Fruit fly (Drosophila melanogaster) whole organism, prepupa: ENCODE data around the gene Surf1.

Source experiments
- CG11294 ChIP-seq: fragments of 200-800 bp; sonication (Bioruptor generic); IDR thresholded peaks from 2 replicates; pipeline ENCODE4 v1.3.6; 2022; ENCODE audit warnings: missing biosample characterization, missing genetic modification characterization
- CG15336 ChIP-seq: fragments of 200-800 bp; sonication (Bioruptor generic); IDR thresholded peaks from 2 replicates; pipeline ENCODE4 v1.3.6; 2022; ENCODE audit warnings: missing biosample characterization, missing genetic modification characterization
- CG1621 ChIP-seq: fragments of 200-800 bp; sonication (Bioruptor generic); optimal IDR thresholded peaks from 3 replicates; lab custom pipeline; 2018; ENCODE audit warnings: missing biosample characterization, mild to moderate bottlenecking, missing genetic modification characterization
- CG3032 ChIP-seq: fragments of 200-800 bp; optimal IDR thresholded peaks from 2 replicates; lab custom pipeline; 2019; ENCODE audit warnings: missing biosample characterization, mild to moderate bottlenecking, missing genetic modification characterization, moderate library complexity
- CG34406 ChIP-seq: fragments of 200-800 bp; sonication (Bioruptor generic); optimal IDR thresholded peaks from 3 replicates; lab custom pipeline; 2016; ENCODE audit warnings: missing biosample characterization, missing genetic modification characterization
- CG3919 ChIP-seq: fragments of 200-800 bp; sonication (Bioruptor generic); optimal IDR thresholded peaks from 3 replicates; lab custom pipeline; 2016; ENCODE audit warnings: missing biosample characterization, missing genetic modification characterization
- CG4318 ChIP-seq: fragments of 200-800 bp; sonication (Bioruptor generic); optimal IDR thresholded peaks from 3 replicates; lab custom pipeline; 2017; ENCODE audit warnings: missing biosample characterization, mild to moderate bottlenecking, missing genetic modification characterization
- CG6854 ChIP-seq: fragments of 200-800 bp; sonication (Bioruptor generic); optimal IDR thresholded peaks from 2 replicates; lab custom pipeline; 2017; ENCODE audit warnings: missing biosample characterization, mild to moderate bottlenecking, missing genetic modification characterization
- CG7368 ChIP-seq: fragments of 200-800 bp; sonication (Bioruptor generic); optimal IDR thresholded peaks from 3 replicates; lab custom pipeline; 2016; ENCODE audit warnings: missing biosample characterization, missing genetic modification characterization
- CG8119 ChIP-seq: fragments of 200-800 bp; sonication (Bioruptor generic); IDR thresholded peaks from 3 replicates; pipeline ENCODE4 v1.3.6; 2022; ENCODE audit warnings: missing biosample characterization, missing genetic modification characterization
- CG9139 ChIP-seq: fragments of 200-800 bp; sonication (Bioruptor generic); optimal IDR thresholded peaks from 3 replicates; lab custom pipeline; 2017; ENCODE audit warnings: missing biosample characterization, mild to moderate bottlenecking, missing genetic modification characterization
- Eip75B ChIP-seq: fragments of 200-800 bp; sonication (Bioruptor generic); optimal IDR thresholded peaks from 3 replicates; lab custom pipeline; 2016; ENCODE audit warnings: missing biosample characterization, missing genetic modification characterization
- Eip78C ChIP-seq: fragments of 200-800 bp; sonication (Bioruptor generic); peaks from one replicate; lab custom pipeline; 2016; ENCODE audit warnings: missing biosample characterization, missing genetic modification characterization
- Eip93F ChIP-seq: fragments of 200-800 bp; sonication (Bioruptor generic); optimal IDR thresholded peaks from 2 replicates; lab custom pipeline; 2016; ENCODE audit warnings: missing biosample characterization, mild to moderate bottlenecking, missing genetic modification characterization
- Ets21C ChIP-seq: fragments of 200-800 bp; sonication (Bioruptor generic); optimal IDR thresholded peaks from 3 replicates; lab custom pipeline; 2016; ENCODE audit warnings: missing biosample characterization, missing genetic modification characterization
- Hr39 ChIP-seq: fragments of 200-800 bp; sonication (Bioruptor generic); optimal IDR thresholded peaks from 2 replicates; lab custom pipeline; 2016; ENCODE audit warnings: missing biosample characterization, missing genetic modification characterization
- Lpt ChIP-seq: fragments of 200-800 bp; sonication (Bioruptor generic); optimal IDR thresholded peaks from 3 replicates; lab custom pipeline; 2016; ENCODE audit warnings: missing biosample characterization, missing genetic modification characterization
- Met ChIP-seq: fragments of 200-800 bp; sonication (Bioruptor generic); optimal IDR thresholded peaks from 3 replicates; lab custom pipeline; 2016; ENCODE audit warnings: missing biosample characterization, missing genetic modification characterization
- Sox102F ChIP-seq: fragments of 200-800 bp; sonication (Bioruptor generic); optimal IDR thresholded peaks from 2 replicates; lab custom pipeline; 2016; ENCODE audit warnings: missing biosample characterization, mild to moderate bottlenecking, missing genetic modification characterization
- Sox14 ChIP-seq: fragments of 200-800 bp; sonication (Bioruptor generic); optimal IDR thresholded peaks from 3 replicates; lab custom pipeline; 2016; ENCODE audit warnings: missing biosample characterization, missing genetic modification characterization
- acj6 ChIP-seq: fragments of 200-800 bp; sonication (Bioruptor generic); optimal IDR thresholded peaks from 3 replicates; lab custom pipeline; 2016; ENCODE audit warnings: missing biosample characterization, missing genetic modification characterization
- dsx ChIP-seq: fragments of 200-800 bp; optimal IDR thresholded peaks from 3 replicates; lab custom pipeline; 2019; ENCODE audit warnings: missing biosample characterization, mild to moderate bottlenecking, missing genetic modification characterization, moderate library complexity; ENCODE audit not compliant: poor library complexity, severe bottlenecking
- eg ChIP-seq: fragments of 200-800 bp; sonication (Bioruptor generic); IDR thresholded peaks from 3 replicates; pipeline ENCODE4 v1.3.6; 2022; ENCODE audit warnings: missing biosample characterization, missing genetic modification characterization
- esn ChIP-seq: fragments of 200-800 bp; sonication (Bioruptor generic); optimal IDR thresholded peaks from 2 replicates; lab custom pipeline; 2016; ENCODE audit warnings: missing biosample characterization, mild to moderate bottlenecking, missing genetic modification characterization, moderate library complexity
- fd85E ChIP-seq: fragments of 200-800 bp; sonication (Bioruptor generic); optimal IDR thresholded peaks from 3 replicates; lab custom pipeline; 2016; ENCODE audit warnings: missing biosample characterization, missing genetic modification characterization
- fkh ChIP-seq: fragments of 200-800 bp; sonication (Bioruptor generic); optimal IDR thresholded peaks from 3 replicates; lab custom pipeline; 2017; ENCODE audit warnings: missing biosample characterization, mild to moderate bottlenecking, missing genetic modification characterization, moderate library complexity
- pdm3 ChIP-seq: fragments of 200-800 bp; sonication (Bioruptor generic); optimal IDR thresholded peaks from 3 replicates; lab custom pipeline; 2016; ENCODE audit warnings: missing biosample characterization, missing genetic modification characterization
- ss ChIP-seq, 2 experiments: fragments of 200-800 bp; sonication (Bioruptor generic); optimal IDR thresholded peaks; 2 replicates in 1 of 2; 3 replicates in 1 of 2; lab custom pipeline; 2017 to 2018; ENCODE audit warnings: mild to moderate bottlenecking in 2 of 2, missing biosample characterization in 2 of 2, missing genetic modification characterization in 2 of 2, moderate library complexity in 1 of 2
- svp ChIP-seq: fragments of 200-800 bp; sonication (Bioruptor generic); peaks from one replicate; lab custom pipeline; 2016; ENCODE audit warnings: missing biosample characterization, missing genetic modification characterization
- vri ChIP-seq: fragments of 200-800 bp; sonication (Bioruptor generic); optimal IDR thresholded peaks from 3 replicates; lab custom pipeline; 2016; ENCODE audit warnings: missing biosample characterization, mild to moderate bottlenecking, missing genetic modification characterization

The Surf1 gene

dm6 chr3L:6978757-6979386, 20.7 kb downstream of the Surf1 start:
- 0 out of 3 replicates have a peak, but pooled peaks have one; percentile 24 for TF ChIP-seq eg (GFP tag; lab: Robert Waterston, UW)
- no peak for TF ChIP-seq Ets21C (GFP tag; lab: Kevin White, UChicago)
- peak; percentile 29 for TF ChIP-seq vri (GFP tag; lab: Kevin White, UChicago)
- TF ChIP-seq Eip78C, result no peak

dm6 chr3L:6979387-6980249, 21.5 kb downstream of the Surf1 start, which contains the start of gene Galphai:
Galphai (minus strand) TSS chr3L:6980044.
- TF ChIP-seq vri (GFP tag; lab: Kevin White, UChicago), result peak; percentile 46
- peak; percentile 12 for TF ChIP-seq CG1621 (tag; lab: Kevin White, UChicago)
- no peak for TF ChIP-seq fd85E (GFP tag; lab: Kevin White, UChicago)
- no peak for TF ChIP-seq CG9139
- no peak for TF ChIP-seq CG4318 (GFP tag; lab: Kevin White, UChicago)
- peak; percentile 37 for TF ChIP-seq Eip75B (GFP tag; lab: Kevin White, UChicago)
- TF ChIP-seq CG6854, result peak; percentile 56
- peak; percentile 90 for TF ChIP-seq svp
- peak; percentile 67 for TF ChIP-seq Sox14 (GFP tag; lab: Kevin White, UChicago)
- TF ChIP-seq CG11294 (GFP tag; lab: Robert Waterston, UW), result no peak
- peak; percentile 31 for TF ChIP-seq esn (GFP tag; lab: Kevin White, UChicago)
- TF ChIP-seq Eip78C, result peak; percentile 76
- peak; percentile 59 for TF ChIP-seq dsx (GFP tag; lab: Kevin White, UChicago)
- peak; percentile 23; the same call in 1 of the 3 replicates for TF ChIP-seq CG8119 (GFP tag; lab: Robert Waterston, UW)
- TF ChIP-seq CG3919 (GFP tag; lab: Kevin White, UChicago), result peak; percentile 29
- peak; percentile 27 for TF ChIP-seq CG3032
- TF ChIP-seq ss (GFP tag; optimal IDR thresholded peaks at IDR 0.05; lab: Kevin White, UChicago), result peak; percentile 63 to 80
- no peak for TF ChIP-seq Hr39

dm6 chr3L:6980553-6980952, 22.4 kb downstream of the Surf1 start:
- TF ChIP-seq pdm3 (GFP tag; lab: Kevin White, UChicago), result no peak
- no peak for TF ChIP-seq CG34406 (GFP tag; lab: Kevin White, UChicago)
- no peak for TF ChIP-seq Eip75B (GFP tag; lab: Kevin White, UChicago)
- no peak for TF ChIP-seq acj6 (GFP tag; lab: Kevin White, UChicago)
- no peak for TF ChIP-seq Eip93F (GFP tag; lab: Kevin White, UChicago)
- TF ChIP-seq Lpt (GFP tag; lab: Kevin White, UChicago), result no peak
- TF ChIP-seq dsx (GFP tag; lab: Kevin White, UChicago), result no peak
- TF ChIP-seq CG15336 (GFP tag; lab: Robert Waterston, UW), result no peak
- TF ChIP-seq CG7368 (GFP tag; lab: Kevin White, UChicago), result no peak
- TF ChIP-seq CG4318 (GFP tag; lab: Kevin White, UChicago), result no peak

dm6 chr3L:6981109-6981741, 23.1 kb downstream of the Surf1 start:
- TF ChIP-seq Met (GFP tag; lab: Kevin White, UChicago) (no peak), CG6854 (no peak), fkh (GFP tag; lab: Kevin White, UChicago) (no peak), Sox102F (no peak), ss (GFP tag; optimal IDR thresholded peaks at IDR 0.05; lab: Kevin White, UChicago) (no peak), acj6 (GFP tag; lab: Kevin White, UChicago) (no peak)
- TF ChIP-seq, all 60 proteins: peak for 0
